Fruit fly (Drosophila melanogaster) whole organism, embryonic: ENCODE data around the gene CG14212.
A peak's percentile ranks its signal among the peaks of the same experiment; 100 is the strongest.

ENCODE experiments used
- CG10543 ChIP-seq: fragments of 200-800 bp; sonication (Bioruptor generic); optimal IDR thresholded peaks from 3 replicates; lab custom pipeline; 2017; ENCODE audit warnings: missing biosample characterization, mild to moderate bottlenecking, missing genetic modification characterization, moderate library complexity
- CG12071 ChIP-seq: fragments of 200-800 bp; sonication (Bioruptor generic); optimal IDR thresholded peaks from 3 replicates; lab custom pipeline; 2018; ENCODE audit warnings: missing biosample characterization, mild to moderate bottlenecking, missing genetic modification characterization
- CG15514 ChIP-seq: fragments of 200-800 bp; sonication (Bioruptor generic); optimal IDR thresholded peaks from 3 replicates; lab custom pipeline; 2017; ENCODE audit warnings: missing biosample characterization, missing genetic modification characterization, mild to moderate bottlenecking, moderate library complexity, missing genetic modification reagents
- CG1647 ChIP-seq: fragments of 200-800 bp; sonication (Bioruptor generic); optimal IDR thresholded peaks from 3 replicates; lab custom pipeline; 2016; ENCODE audit warnings: missing biosample characterization, missing genetic modification characterization
- CG17328 ChIP-seq: fragments of 200-800 bp; sonication (Bioruptor generic); IDR thresholded peaks from 2 replicates; pipeline ENCODE4 v1.3.6; 2022; ENCODE audit warnings: missing biosample characterization, missing genetic modification characterization
- CG17385 ChIP-seq: fragments of 200-800 bp; sonication (Bioruptor generic); optimal IDR thresholded peaks from 3 replicates; lab custom pipeline; 2018; ENCODE audit warnings: missing biosample characterization, mild to moderate bottlenecking, missing genetic modification characterization
- CG17829 ChIP-seq: fragments of 200-800 bp; optimal IDR thresholded peaks from 2 replicates; lab custom pipeline; 2019; ENCODE audit warnings: missing biosample characterization, mild to moderate bottlenecking, missing genetic modification characterization, moderate library complexity
- CG18011 ChIP-seq: fragments of 200-800 bp; sonication (Bioruptor generic); optimal IDR thresholded peaks from 2 replicates; lab custom pipeline; 2017; ENCODE audit warnings: missing biosample characterization, missing genetic modification characterization, mild to moderate bottlenecking, moderate library complexity, missing genotype
- CG18599 ChIP-seq: fragments of 200-800 bp; sonication (Bioruptor generic); optimal IDR thresholded peaks from 3 replicates; lab custom pipeline; 2017; ENCODE audit warnings: missing biosample characterization, missing genetic modification characterization, mild to moderate bottlenecking, moderate library complexity, missing genetic modification reagents
- CG2129 ChIP-seq: fragments of 200-800 bp; sonication (Bioruptor generic); IDR thresholded peaks from 2 replicates; pipeline ENCODE4 v1.3.6; 2022; ENCODE audit warnings: missing biosample characterization, missing genetic modification characterization; ENCODE audit not compliant: partially characterized antibody
- CG2875 ChIP-seq: fragments of 200-800 bp; sonication (Bioruptor generic); optimal IDR thresholded peaks from 2 replicates; lab custom pipeline; 2017; ENCODE audit warnings: missing biosample characterization, mild to moderate bottlenecking, missing genetic modification characterization, missing genetic modification reagents
- CG5180 ChIP-seq: fragments of 200-800 bp; sonication (Bioruptor generic); optimal IDR thresholded peaks from 3 replicates; lab custom pipeline; 2017; ENCODE audit warnings: missing biosample characterization, missing genetic modification characterization, mild to moderate bottlenecking, moderate library complexity, missing genetic modification reagents
- CG6254 ChIP-seq: fragments of 200-800 bp; sonication (Bioruptor generic); optimal IDR thresholded peaks from 3 replicates; lab custom pipeline; 2017; ENCODE audit warnings: mild to moderate bottlenecking, missing biosample characterization, missing genetic modification reagents, missing genetic modification characterization
- CG6654 ChIP-seq: fragments of 200-800 bp; sonication (Bioruptor generic); optimal IDR thresholded peaks from 2 replicates; lab custom pipeline; 2017; ENCODE audit warnings: missing biosample characterization, mild to moderate bottlenecking, missing genetic modification characterization
- CG7987 ChIP-seq: fragments of 200-800 bp; sonication (Bioruptor generic); optimal IDR thresholded peaks from 2 replicates; lab custom pipeline; 2018; ENCODE audit warnings: missing biosample characterization, mild to moderate bottlenecking, missing genetic modification characterization, moderate library complexity
- CG8924 ChIP-seq: fragments of 200-800 bp; optimal IDR thresholded peaks from 3 replicates; lab custom pipeline; 2019; ENCODE audit warnings: missing biosample characterization, mild to moderate bottlenecking, missing genetic modification characterization, moderate library complexity
- CG9727 ChIP-seq: fragments of 200-800 bp; sonication (Bioruptor generic); optimal IDR thresholded peaks from 3 replicates; lab custom pipeline; 2017; ENCODE audit warnings: missing biosample characterization, mild to moderate bottlenecking, missing genetic modification characterization
- CG9817 ChIP-seq: fragments of 200-800 bp; sonication (Bioruptor generic); optimal IDR thresholded peaks from 2 replicates; lab custom pipeline; 2018; ENCODE audit warnings: missing biosample characterization, mild to moderate bottlenecking, missing genetic modification characterization, moderate library complexity
- Dp ChIP-seq: fragments of 200-800 bp; sonication (Bioruptor generic); optimal IDR thresholded peaks from 2 replicates; lab custom pipeline; 2018; ENCODE audit warnings: missing biosample characterization, mild to moderate bottlenecking, missing genetic modification characterization, moderate library complexity
- H2.0 ChIP-seq: fragments of 200-800 bp; sonication (Bioruptor generic); IDR thresholded peaks from 2 replicates; pipeline ENCODE4 v1.3.6; 2022; ENCODE audit warnings: missing biosample characterization, missing genetic modification characterization
- HLH3B ChIP-seq: fragments of 200-800 bp; sonication (Bioruptor generic); IDR thresholded peaks from 2 replicates; pipeline ENCODE4 v1.3.6; 2022; ENCODE audit warnings: missing biosample characterization, missing genetic modification characterization
- HmgZ ChIP-seq: fragments of 200-800 bp; sonication (Bioruptor generic); optimal IDR thresholded peaks from 2 replicates; lab custom pipeline; 2018; ENCODE audit warnings: missing biosample characterization, mild to moderate bottlenecking, missing genetic modification characterization
- Pdp1 ChIP-seq, 2 experiments: fragments of 200-800 bp; sonication (Bioruptor generic); optimal IDR thresholded peaks; 3 replicates each; lab custom pipeline; 2016; ENCODE audit warnings: missing biosample characterization in 2 of 2, missing genetic modification characterization in 2 of 2, mild to moderate bottlenecking in 1 of 2, moderate library complexity in 1 of 2
- Poxn ChIP-seq: fragments of 200-800 bp; sonication (Bioruptor generic); IDR thresholded peaks from 2 replicates; pipeline ENCODE4 v1.3.6; 2022; ENCODE audit warnings: missing biosample characterization, missing genetic modification characterization
- Stat92E ChIP-seq, 3 experiments: fragments of >200 bp in 2 of 3; fragments of 200-800 bp in 1 of 3; sonication (Bioruptor generic) in 1 of 3; optimal IDR thresholded peaks; 2 replicates each; lab custom pipeline; 2017 to 2019; ENCODE audit warnings: missing biosample characterization in 3 of 3, missing genetic modification characterization in 3 of 3, mild to moderate bottlenecking in 1 of 3, moderate library complexity in 1 of 3
- Trl ChIP-seq, 3 experiments: fragments of >200 bp in 2 of 3; fragments of 200-800 bp in 1 of 3; sonication (Bioruptor generic) in 1 of 3; optimal IDR thresholded peaks; 2 replicates in 1 of 3; 3 replicates in 2 of 3; lab custom pipeline; 2016 to 2017; ENCODE audit warnings: missing biosample characterization in 1 of 3, missing genetic modification characterization in 1 of 3
- ato ChIP-seq: fragments of 200-800 bp; sonication (Bioruptor generic); IDR thresholded peaks from 2 replicates; pipeline ENCODE4 v1.3.6; 2022; ENCODE audit warnings: missing biosample characterization, missing genetic modification characterization; ENCODE audit not compliant: partially characterized antibody
- bab2 ChIP-seq: fragments of 200-800 bp; sonication (Bioruptor generic); optimal IDR thresholded peaks from 2 replicates; lab custom pipeline; 2016; ENCODE audit warnings: missing biosample characterization, missing genetic modification characterization
- cad ChIP-seq: fragments of >200 bp; optimal IDR thresholded peaks from 2 replicates; lab custom pipeline; 2017; ENCODE audit warnings: missing biosample characterization, missing genetic modification characterization
- crol ChIP-seq: fragments of 200-800 bp; sonication (Bioruptor generic); IDR thresholded peaks from 2 replicates; pipeline ENCODE4 v1.3.6; 2022; ENCODE audit warnings: missing biosample characterization, missing genetic modification characterization
- disco-r ChIP-seq: fragments of 200-800 bp; sonication (Bioruptor generic); optimal IDR thresholded peaks from 2 replicates; lab custom pipeline; 2016; ENCODE audit warnings: missing biosample characterization, missing genetic modification characterization
- dmrt11E ChIP-seq: fragments of 200-800 bp; sonication (Bioruptor generic); optimal IDR thresholded peaks from 3 replicates; lab custom pipeline; 2018; ENCODE audit warnings: missing biosample characterization, mild to moderate bottlenecking, missing genetic modification characterization, moderate library complexity
- dmrt99B ChIP-seq: fragments of 200-800 bp; sonication (Bioruptor generic); optimal IDR thresholded peaks from 2 replicates; lab custom pipeline; 2018; ENCODE audit warnings: missing biosample characterization, mild to moderate bottlenecking, missing genetic modification characterization, moderate library complexity
- esg ChIP-seq: fragments of 200-800 bp; sonication (Bioruptor generic); conservative IDR thresholded peaks from 2 replicates; pipeline ENCODE4 v1.3.6; 2022; ENCODE audit warnings: missing biosample characterization, missing genetic modification characterization
- fd3F ChIP-seq: fragments of 200-800 bp; sonication (Bioruptor generic); optimal IDR thresholded peaks from 2 replicates; lab custom pipeline; 2018; ENCODE audit warnings: missing biosample characterization, mild to moderate bottlenecking, missing genetic modification characterization, moderate library complexity
- ftz-f1 ChIP-seq: fragments of 200-800 bp; sonication (Bioruptor generic); optimal IDR thresholded peaks from 2 replicates; lab custom pipeline; 2016; ENCODE audit warnings: missing biosample characterization, missing genetic modification characterization
- fu2 ChIP-seq: fragments of 200-800 bp; sonication (Bioruptor generic); optimal IDR thresholded peaks from 2 replicates; lab custom pipeline; 2016; ENCODE audit warnings: missing biosample characterization, missing genetic modification characterization
- gce ChIP-seq: fragments of 200-800 bp; sonication (Bioruptor generic); IDR thresholded peaks from 3 replicates; pipeline ENCODE4 v1.3.6; 2022; ENCODE audit warnings: missing biosample characterization, missing genetic modification characterization
- gro ChIP-seq: fragments of 200-800 bp; sonication (Bioruptor generic); optimal IDR thresholded peaks from 2 replicates; lab custom pipeline; 2016; ENCODE audit warnings: missing biosample characterization, missing genetic modification characterization
- jumu ChIP-seq: fragments of 200-800 bp; sonication (Bioruptor generic); optimal IDR thresholded peaks from 3 replicates; lab custom pipeline; 2016; ENCODE audit warnings: missing biosample characterization, missing genetic modification characterization
- nau ChIP-seq: fragments of 200-800 bp; sonication (Bioruptor generic); optimal IDR thresholded peaks from 3 replicates; lab custom pipeline; 2017; ENCODE audit warnings: missing biosample characterization, mild to moderate bottlenecking, missing genetic modification characterization, missing genetic modification reagents
- nmo ChIP-seq: fragments of 200-800 bp; sonication (Bioruptor generic); optimal IDR thresholded peaks from 2 replicates; lab custom pipeline; 2018; ENCODE audit warnings: missing biosample characterization, mild to moderate bottlenecking, missing genetic modification characterization, moderate library complexity
- pho ChIP-seq: fragments of 200-800 bp; sonication (Bioruptor generic); optimal IDR thresholded peaks from 2 replicates; lab custom pipeline; 2016; ENCODE audit warnings: missing biosample characterization, missing genetic modification characterization
- phol ChIP-seq: fragments of 200-800 bp; sonication (Bioruptor generic); optimal IDR thresholded peaks from 3 replicates; lab custom pipeline; 2018; ENCODE audit warnings: missing biosample characterization, mild to moderate bottlenecking, missing genetic modification characterization, moderate library complexity
- run ChIP-seq: fragments of 200-800 bp; sonication (Bioruptor generic); optimal IDR thresholded peaks from 3 replicates; lab custom pipeline; 2018; ENCODE audit warnings: missing biosample characterization, mild to moderate bottlenecking, missing genetic modification characterization
- sisA ChIP-seq: fragments of 200-800 bp; sonication (Bioruptor generic); IDR thresholded peaks from 2 replicates; pipeline ENCODE4 v1.3.6; 2022; ENCODE audit warnings: missing biosample characterization, missing genetic modification characterization
- tin ChIP-seq: fragments of 200-800 bp; sonication (Bioruptor generic); optimal IDR thresholded peaks from 3 replicates; lab custom pipeline; 2016; ENCODE audit warnings: missing biosample characterization, missing genetic modification characterization
- tna ChIP-seq: fragments of 200-800 bp; sonication (Bioruptor generic); IDR thresholded peaks from 2 replicates; pipeline ENCODE4 v1.3.6; 2022; ENCODE audit warnings: missing biosample characterization, missing genetic modification characterization; ENCODE audit not compliant: partially characterized antibody
- yki ChIP-seq: fragments of >200 bp; optimal IDR thresholded peaks from 3 replicates; lab custom pipeline; 2018

Gene CG14212

DNA sequence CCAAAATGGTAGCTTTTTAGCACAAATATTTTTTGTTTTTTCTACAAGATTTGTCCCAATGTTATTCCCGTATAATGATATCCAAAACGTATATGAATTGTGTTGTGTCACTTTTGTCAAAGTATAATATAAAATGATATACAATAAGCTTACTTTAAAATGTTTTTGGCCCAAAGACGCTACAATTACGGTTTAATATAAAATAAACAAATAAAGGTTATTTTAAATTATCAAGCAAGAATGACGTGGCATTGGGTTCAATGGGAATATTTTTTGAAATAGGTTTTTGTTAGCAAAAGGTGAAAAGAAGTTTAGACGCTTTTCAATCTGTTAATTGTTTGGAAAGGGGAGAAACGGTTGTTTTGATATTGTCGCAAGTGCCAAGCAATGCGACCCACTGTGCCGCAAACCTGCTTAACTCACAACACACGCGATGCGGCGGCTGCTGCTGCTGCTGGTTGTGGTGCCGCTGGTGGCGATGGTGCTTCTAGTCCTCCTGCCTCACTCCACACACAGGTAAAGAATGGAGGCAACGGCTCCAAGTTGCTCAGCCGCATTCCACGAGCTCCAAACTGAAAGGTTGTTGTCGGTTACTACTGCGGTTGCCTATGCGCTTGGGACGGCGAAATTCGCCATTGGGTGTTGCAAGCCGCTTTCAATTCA, 37.8 kb downstream of the CG14212 start (continued):
- TF ChIP-seq tna (GFP tag; lab: Robert Waterston, UW) (no peak), gce (GFP tag; lab: Robert Waterston, UW) (no peak), CG1647 (GFP tag; lab: Kevin White, UChicago) (no peak), yki (lab: Kevin White, UChicago) (no peak), HmgZ (tag; lab: Kevin White, UChicago) (no peak), CG8924 (tag; lab: Kevin White, UChicago) (peak; percentile 69), dmrt11E (tag; lab: Kevin White, UChicago) (peak; percentile 70), dmrt99B (tag; lab: Kevin White, UChicago) (peak; percentile 72), esg (GFP tag; lab: Robert Waterston, UW) (no peak), fu2 (GFP tag; lab: Kevin White, UChicago) (no peak), Poxn (GFP tag; lab: Robert Waterston, UW) (no peak), Dp (no peak), CG10543 (GFP tag; lab: Kevin White, UChicago) (peak; percentile 24), CG2129 (GFP tag; lab: Robert Waterston, UW) (no peak), run (tag; lab: Kevin White, UChicago) (no peak), CG9727 (peak; percentile 78), cad (no peak), CG18011 (GFP tag; lab: Kevin White, UChicago) (no peak), CG18599 (GFP tag; lab: Kevin White, UChicago) (peak; percentile 52), nmo (GFP tag; lab: Kevin White, UChicago) (peak; percentile 70), disco-r (no peak), fd3F (GFP tag; lab: Kevin White, UChicago) (peak; percentile 7), sisA (no peak), tin (no peak), ato (GFP tag; lab: Robert Waterston, UW) (no peak), HLH3B (GFP tag; lab: Robert Waterston, UW) (no peak), CG17385 (GFP tag; lab: Kevin White, UChicago) (peak; percentile 66), Stat92E (GFP tag; optimal IDR thresholded peaks at IDR 0.05; lab: Kevin White, UChicago) (no peak), CG6654 (no peak), CG12071 (GFP tag; lab: Kevin White, UChicago) (no peak), nau (GFP tag; lab: Kevin White, UChicago) (no peak), phol (tag; lab: Kevin White, UChicago) (peak; percentile 59), CG2875 (GFP tag; lab: Kevin White, UChicago) (no peak), CG9817 (tag; lab: Kevin White, UChicago) (peak; percentile 4), CG17829 (tag; lab: Kevin White, UChicago) (peak; percentile 48), CG7987 (GFP tag; lab: Kevin White, UChicago) (no peak), CG5180 (peak; percentile 27), CG6254 (peak; percentile 40), CG17328 (GFP tag; lab: Robert Waterston, UW) (no peak), jumu (GFP tag; lab: Kevin White, UChicago) (no peak), CG15514 (GFP tag; lab: Kevin White, UChicago) (peak; percentile 36), Trl (optimal IDR thresholded peaks at IDR 0.05; lab: Kevin White, UChicago) (peak in 1 of 2 experiments; percentile 43), Trl (GFP tag; optimal IDR thresholded peaks at IDR 0.05; lab: Kevin White, UChicago) (no peak), H2.0 (GFP tag; lab: Robert Waterston, UW) (no peak), gro (GFP tag; lab: Kevin White, UChicago) (no peak), bab2 (GFP tag; lab: Kevin White, UChicago) (no peak), Pdp1 (GFP tag; optimal IDR thresholded peaks at IDR 0.05; lab: Kevin White, UChicago) (peak; percentile 14 to 21), ftz-f1 (GFP tag; lab: Kevin White, UChicago) (no peak), crol (GFP tag; lab: Robert Waterston, UW) (no peak), pho (no peak)
